Fruit fly (Drosophila melanogaster): ENCODE results near the gene Gr64a.

- no peak for TF ChIP-seq CG3032 (tag; optimal IDR thresholded peaks at IDR 0.05)
- no peak for TF ChIP-seq Hr39 (GFP tag; optimal IDR thresholded peaks at IDR 0.05)
- TF ChIP-seq pdm3 (GFP tag; optimal IDR thresholded peaks at IDR 0.05): no peak
- TF ChIP-seq CG31627 (GFP tag; optimal IDR thresholded peaks at IDR 0.05): no peak
- TF ChIP-seq Sox102F (GFP tag; optimal IDR thresholded peaks at IDR 0.05): no peak
- no peak for TF ChIP-seq eg (GFP tag; IDR thresholded peaks at IDR 0.05)
- no peak for TF ChIP-seq Blimp-1 (GFP tag; optimal IDR thresholded peaks at IDR 0.05)
- no peak for TF ChIP-seq Ets21C (GFP tag; optimal IDR thresholded peaks at IDR 0.05)
- TF ChIP-seq CG7368 (GFP tag; optimal IDR thresholded peaks at IDR 0.05): no peak
- no peak for TF ChIP-seq svp (GFP tag)
Observed at dm6 chr3L:4007256-4007655, 19.3 kb upstream of the Gr64a start.

All from whole organism, prepupa.